Worm (Caenorhabditis elegans): ENCODE results near the gene trap-2.

trap-2 gene

ce11 chrX:806515-806914, 38.6 kb upstream of the trap-2 start:
- TF ChIP-seq elt-2 (tag; optimal IDR thresholded peaks at IDR 0.05), result peak; percentile 87
- TF ChIP-seq pros-1 (tag; optimal IDR thresholded peaks at IDR 0.05), result peak; percentile 80
- no peak for TF ChIP-seq che-1 (tag; optimal IDR thresholded peaks at IDR 0.05)
- TF ChIP-seq ama-1 (optimal IDR thresholded peaks at IDR 0.05), result no peak
- TF ChIP-seq ref-2 (tag; optimal IDR thresholded peaks at IDR 0.05), result peak; percentile 96
- peak; percentile 41 for TF ChIP-seq gmeb-2 (tag; optimal IDR thresholded peaks at IDR 0.05)
- peak; percentile 66 for TF ChIP-seq ets-4 (tag; optimal IDR thresholded peaks at IDR 0.05)
- peak; percentile 74; the same call in 1 of the 2 replicates for TF ChIP-seq ceh-45 (GFP tag; IDR thresholded peaks at IDR 0.05)
- peak; percentile 8 for TF ChIP-seq lin-11 (tag; optimal IDR thresholded peaks at IDR 0.05)
- peak; percentile 40 for TF ChIP-seq ceh-6 (GFP tag; optimal IDR thresholded peaks at IDR 0.05)
- peak; percentile 75 for TF ChIP-seq eyg-1 (tag; optimal IDR thresholded peaks at IDR 0.05)
- peak; percentile 91 for TF ChIP-seq ceh-2 (tag; optimal IDR thresholded peaks at IDR 0.05)
- TF ChIP-seq dve-1 (tag; optimal IDR thresholded peaks at IDR 0.05), result peak; percentile 96
- TF ChIP-seq npax-4 (tag; optimal IDR thresholded peaks at IDR 0.05), result no peak
- TF ChIP-seq ceh-14 (tag; optimal IDR thresholded peaks at IDR 0.05), result peak; percentile 71
- peak; percentile 92 for TF ChIP-seq unc-86 (tag; optimal IDR thresholded peaks at IDR 0.05)
- TF ChIP-seq elt-4 (tag; optimal IDR thresholded peaks at IDR 0.05), result no peak
- no peak for TF ChIP-seq Y22D7AL.16 (tag; optimal IDR thresholded peaks at IDR 0.05)
- no peak for TF ChIP-seq mec-3 (tag; optimal IDR thresholded peaks at IDR 0.05; ENCODE audit: borderline replicate concordance)
- TF ChIP-seq T23F11.4 (GFP tag; optimal IDR thresholded peaks at IDR 0.05), result peak; percentile 19
- TF ChIP-seq C38D4.7 (GFP tag; optimal IDR thresholded peaks at IDR 0.05), result no peak
- TF ChIP-seq ceh-34 (tag; optimal IDR thresholded peaks at IDR 0.05), result peak; percentile 95
- TF ChIP-seq hlh-6 (tag; optimal IDR thresholded peaks at IDR 0.05), result no peak
- TF ChIP-seq pax-1 (tag; optimal IDR thresholded peaks at IDR 0.05), result peak; percentile 96
- TF ChIP-seq C08G9.2 (tag; optimal IDR thresholded peaks at IDR 0.05), result peak; percentile 57
- TF ChIP-seq ceh-9 (tag; optimal IDR thresholded peaks at IDR 0.05), result no peak
- peak; percentile 72 for TF ChIP-seq hlh-30 (tag; optimal IDR thresholded peaks at IDR 0.05; ENCODE audit: insufficient read depth)
- peak; percentile 49 for TF ChIP-seq sox-4 (tag; optimal IDR thresholded peaks at IDR 0.05)
- peak; percentile 96 for TF ChIP-seq ceh-31 (tag; optimal IDR thresholded peaks at IDR 0.05)
- TF ChIP-seq lim-6 (tag; optimal IDR thresholded peaks at IDR 0.05), result no peak
- peak; percentile 18 for TF ChIP-seq fkh-6 (tag; optimal IDR thresholded peaks at IDR 0.05)
- TF ChIP-seq nhr-11 (tag; optimal IDR thresholded peaks at IDR 0.05), result no peak
- TF ChIP-seq ttx-3 (tag; optimal IDR thresholded peaks at IDR 0.05), result peak; percentile 67
- TF ChIP-seq hlh-8 (tag; optimal IDR thresholded peaks at IDR 0.05), result peak; percentile 67
- TF ChIP-seq unc-42 (tag; optimal IDR thresholded peaks at IDR 0.05), result peak; percentile 96
- TF ChIP-seq ceh-22 (tag; optimal IDR thresholded peaks at IDR 0.05), result no peak
- TF ChIP-seq ceh-48 (tag; optimal IDR thresholded peaks at IDR 0.05), result peak; percentile 75
- TF ChIP-seq tbx-7 (tag; optimal IDR thresholded peaks at IDR 0.05), result peak; percentile 54
- peak; percentile 34 for TF ChIP-seq zip-5 (tag; optimal IDR thresholded peaks at IDR 0.05)
- peak; percentile 97 for TF ChIP-seq ceh-18 (tag; optimal IDR thresholded peaks at IDR 0.05)
- peak; percentile 86 for TF ChIP-seq ztf-16 (tag; optimal IDR thresholded peaks at IDR 0.05)
- peak; percentile 36 for TF ChIP-seq fax-1 (tag; optimal IDR thresholded peaks at IDR 0.05)
- TF ChIP-seq nhr-232 (tag; optimal IDR thresholded peaks at IDR 0.05), result no peak
- TF ChIP-seq ceh-30 (tag; optimal IDR thresholded peaks at IDR 0.05), result peak; percentile 82
- TF ChIP-seq pha-4 (tag; optimal IDR thresholded peaks at IDR 0.05), result no peak
- no peak for TF ChIP-seq odd-2 (tag; optimal IDR thresholded peaks at IDR 0.05)
- TF ChIP-seq K09A11.1 (tag; optimal IDR thresholded peaks at IDR 0.05; ENCODE audit: insufficient read depth), result peak; percentile 84
- peak; percentile 74 for TF ChIP-seq sox-2 (GFP tag; IDR thresholded peaks at IDR 0.05)
- TF ChIP-seq nfya-1 (tag; optimal IDR thresholded peaks at IDR 0.05), result peak; percentile 95
- peak; percentile 95 for TF ChIP-seq rnt-1 (tag; optimal IDR thresholded peaks at IDR 0.05)
- TF ChIP-seq pqm-1 (tag; optimal IDR thresholded peaks at IDR 0.05), result peak; percentile 79
- peak; percentile 38 for TF ChIP-seq pat-9 (tag; optimal IDR thresholded peaks at IDR 0.05)
- peak; percentile 78 for TF ChIP-seq ceh-19 (GFP tag; optimal IDR thresholded peaks at IDR 0.05)
- no peak for TF ChIP-seq ceh-24 (tag; optimal IDR thresholded peaks at IDR 0.05)

Data from whole organism, late embryonic.